Fruit fly (Drosophila melanogaster): ENCODE data around the gene Lon.

Lon gene

DNA sequence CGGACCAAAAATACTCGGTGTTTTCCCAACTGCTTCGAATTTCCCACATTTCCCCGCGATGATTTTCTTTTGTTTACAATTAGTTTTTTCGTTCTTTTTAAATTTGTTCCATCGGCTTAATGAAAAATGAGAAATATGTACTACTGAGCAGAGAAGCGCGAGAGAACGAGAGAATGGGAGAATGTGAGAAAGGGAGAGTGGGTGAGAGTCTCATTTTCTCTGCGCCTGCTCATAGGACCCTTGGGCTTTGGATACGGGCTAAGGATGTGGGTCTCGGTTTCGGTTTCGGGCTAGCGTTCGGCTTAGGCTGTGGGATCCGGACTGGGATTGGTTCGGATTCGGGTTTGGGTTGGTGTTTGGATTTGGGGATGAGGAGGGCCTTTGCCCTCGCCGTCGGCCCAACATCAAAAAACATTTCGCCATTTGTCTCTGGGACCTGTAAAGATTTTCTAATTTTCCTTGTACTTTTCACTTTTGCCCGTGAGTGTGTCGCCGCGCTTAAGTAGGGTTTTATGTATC, 31.2 kb downstream of the Lon start:
- TF ChIP-seq Eip78C (GFP tag), result peak; percentile 6
- TF ChIP-seq CG6163 (GFP tag; IDR thresholded peaks at IDR 0.05), result no peak

- no peak for TF ChIP-seq CG9139 (GFP tag; optimal IDR thresholded peaks at IDR 0.05)
- no peak for TF ChIP-seq Sox14 (GFP tag; optimal IDR thresholded peaks at IDR 0.05)
- no peak for TF ChIP-seq CG3919 (GFP tag; optimal IDR thresholded peaks at IDR 0.05)
- no peak for TF ChIP-seq CG16779 (tag; optimal IDR thresholded peaks at IDR 0.05)
- TF ChIP-seq CG11762 (GFP tag; optimal IDR thresholded peaks at IDR 0.05; ENCODE audit: insufficient read depth), result no peak
- TF ChIP-seq Sox15 (GFP tag; optimal IDR thresholded peaks at IDR 0.05), result no peak
- no peak for TF ChIP-seq salr (GFP tag; optimal IDR thresholded peaks at IDR 0.05)
- no peak for TF ChIP-seq eg (GFP tag; IDR thresholded peaks at IDR 0.05)
- TF ChIP-seq CG6276 (GFP tag; optimal IDR thresholded peaks at IDR 0.05), result no peak
- no peak for TF ChIP-seq lz (GFP tag; optimal IDR thresholded peaks at IDR 0.05)
- TF ChIP-seq Eip75B (GFP tag; optimal IDR thresholded peaks at IDR 0.05), result no peak
- TF ChIP-seq CG11902 (GFP tag; optimal IDR thresholded peaks at IDR 0.05), result no peak
- no peak for TF ChIP-seq Sox102F (GFP tag; optimal IDR thresholded peaks at IDR 0.05)
- no peak for TF ChIP-seq svp (GFP tag)
- TF ChIP-seq Met (GFP tag; optimal IDR thresholded peaks at IDR 0.05), result no peak
- TF ChIP-seq Hr39 (GFP tag; optimal IDR thresholded peaks at IDR 0.05), result no peak
- TF ChIP-seq fd59A (GFP tag; optimal IDR thresholded peaks at IDR 0.05), result no peak
- no peak for TF ChIP-seq fkh (GFP tag; optimal IDR thresholded peaks at IDR 0.05)
Measured at dm6 chr3L:19579346-19579745, 32.7 kb downstream of the Lon start.

- TF ChIP-seq Gug (GFP tag; IDR thresholded peaks at IDR 0.05) (no peak), dsx (GFP tag; optimal IDR thresholded peaks at IDR 0.05; ENCODE audit: poor library complexity, severe bottlenecking) (no peak), CG3919 (GFP tag; optimal IDR thresholded peaks at IDR 0.05) (no peak), acj6 (GFP tag; optimal IDR thresholded peaks at IDR 0.05) (no peak), lz (GFP tag; optimal IDR thresholded peaks at IDR 0.05) (no peak), CG34406 (GFP tag; optimal IDR thresholded peaks at IDR 0.05) (no peak), CG8632 (GFP tag; optimal IDR thresholded peaks at IDR 0.05) (peak; percentile 29), CG6792 (GFP tag; optimal IDR thresholded peaks at IDR 0.05) (peak; percentile 14), achi (GFP tag; optimal IDR thresholded peaks at IDR 0.05) (peak; percentile 17), Ets96B (tag; optimal IDR thresholded peaks at IDR 0.05) (no peak), Eip78C (GFP tag) (peak; percentile 20), Hr39 (GFP tag; optimal IDR thresholded peaks at IDR 0.05) (no peak), CG10631 (GFP tag; optimal IDR thresholded peaks at IDR 0.05) (no peak), Lpt (GFP tag; optimal IDR thresholded peaks at IDR 0.05) (no peak), vri (GFP tag; optimal IDR thresholded peaks at IDR 0.05) (peak; percentile 64), Sox102F (GFP tag; optimal IDR thresholded peaks at IDR 0.05) (peak; percentile 30), eg (GFP tag; IDR thresholded peaks at IDR 0.05) (no peak), Met (GFP tag; optimal IDR thresholded peaks at IDR 0.05) (peak; percentile 50), svp (GFP tag) (peak; percentile 25), Smox (GFP tag; optimal IDR thresholded peaks at IDR 0.05) (peak; percentile 14), fkh (GFP tag; optimal IDR thresholded peaks at IDR 0.05) (peak; percentile 94), pdm3 (GFP tag; optimal IDR thresholded peaks at IDR 0.05) (peak; percentile 4), CG7368 (GFP tag; optimal IDR thresholded peaks at IDR 0.05) (peak; percentile 7), CG31627 (GFP tag; optimal IDR thresholded peaks at IDR 0.05) (peak; percentile 3), esn (GFP tag; optimal IDR thresholded peaks at IDR 0.05) (peak; percentile 44), cyc (GFP tag; optimal IDR thresholded peaks at IDR 0.05) (no peak)
Measured at dm6 chr3L:19575650-19576049, 36.3 kb downstream of the Lon start.

dm6 chr3L:19574452-19574851, 37.5 kb downstream of the Lon start:
- TF ChIP-seq dac (GFP tag; optimal IDR thresholded peaks at IDR 0.05) (no peak), vri (GFP tag; optimal IDR thresholded peaks at IDR 0.05) (no peak), fd85E (GFP tag; optimal IDR thresholded peaks at IDR 0.05) (no peak), cyc (GFP tag; optimal IDR thresholded peaks at IDR 0.05) (no peak), CG6792 (GFP tag; optimal IDR thresholded peaks at IDR 0.05) (no peak), Sox15 (GFP tag; optimal IDR thresholded peaks at IDR 0.05) (no peak), CG8319 (GFP tag; optimal IDR thresholded peaks at IDR 0.05) (no peak), Sox102F (GFP tag; optimal IDR thresholded peaks at IDR 0.05) (no peak), Smox (GFP tag; optimal IDR thresholded peaks at IDR 0.05) (no peak), acj6 (GFP tag; optimal IDR thresholded peaks at IDR 0.05) (no peak)

All from whole organism, prepupa.